Fruit fly (Drosophila melanogaster): ENCODE results near the gene CG6664.

Gene CG6664

DNA sequence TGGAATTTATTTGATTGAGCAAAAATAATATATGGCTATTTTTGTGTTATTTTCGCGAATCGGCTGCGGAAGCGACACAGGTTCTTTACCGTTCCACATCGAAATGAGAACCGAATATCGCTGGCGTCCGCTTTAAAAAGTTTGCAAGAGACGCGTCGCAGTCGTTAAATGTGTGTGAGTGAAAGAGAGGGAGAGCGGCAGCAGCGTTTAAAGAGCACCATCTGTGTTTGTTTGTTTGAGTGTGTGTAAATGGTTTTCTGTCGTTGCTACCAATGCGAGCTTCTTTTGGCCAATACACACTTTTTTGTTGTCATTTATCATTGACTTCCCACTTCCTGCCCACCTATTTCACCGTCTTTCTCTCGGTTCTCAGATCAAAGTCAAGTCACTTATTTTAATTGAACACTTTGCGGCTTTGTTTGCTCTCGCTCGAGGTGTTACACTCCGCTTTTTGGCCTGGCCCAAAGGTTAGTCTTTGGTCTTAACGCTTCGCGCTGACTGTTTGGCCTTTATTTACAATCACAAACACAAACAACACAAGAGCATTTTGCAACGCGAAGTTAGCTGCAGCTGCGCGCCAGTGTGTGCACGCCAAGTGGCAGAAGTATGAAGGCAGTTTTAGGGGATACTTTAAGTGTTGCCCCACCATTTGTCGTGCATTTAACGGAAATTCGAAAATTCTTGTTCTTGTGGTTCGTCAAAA is 3.8 kb downstream of the CG6664 start, which contains the start of gene CG3764 (continued):
- TF ChIP-seq bsh (GFP tag; optimal IDR thresholded peaks at IDR 0.05), result peak; percentile 24 to 69
- TF ChIP-seq amos (GFP tag; IDR thresholded peaks at IDR 0.05; ENCODE audit: partially characterized antibody), result peak; percentile 45; the same call in 1 of the 2 replicates
- TF ChIP-seq B-H2 (GFP tag; optimal IDR thresholded peaks at IDR 0.05), result peak; percentile 86
- peak; percentile 90 for TF ChIP-seq CG4328 (GFP tag; optimal IDR thresholded peaks at IDR 0.05)
- TF ChIP-seq CG1602 (GFP tag; optimal IDR thresholded peaks at IDR 0.05), result peak; percentile 30
- no peak for TF ChIP-seq Ravus (GFP tag; IDR thresholded peaks at IDR 0.05)

dm6 chr3L:17011351-17012016 is 4.5 kb downstream of the CG6664 start:
- peak; percentile 19 for TF ChIP-seq sd (tag; optimal IDR thresholded peaks at IDR 0.05)
- peak; percentile 65 for TF ChIP-seq CG1832 (GFP tag; optimal IDR thresholded peaks at IDR 0.05)
- TF ChIP-seq Aef1 (GFP tag; IDR thresholded peaks at IDR 0.05), result 0 out of 3 replicates have a peak, but pooled peaks have one; percentile 9
- TF ChIP-seq Adf1 (GFP tag; IDR thresholded peaks at IDR 0.05), result peak; percentile 92
- TF ChIP-seq Med (GFP tag), result peak; percentile 55
- TF ChIP-seq CG34224 (GFP tag; IDR thresholded peaks at IDR 0.05; ENCODE audit: partially characterized antibody), result no peak; the same call in 2 of the 3 replicates
- TF ChIP-seq Blimp-1 (GFP tag; optimal IDR thresholded peaks at IDR 0.05), result peak; percentile 79
- TF ChIP-seq z (GFP tag; IDR thresholded peaks at IDR 0.05), result 0 out of 3 replicates have a peak, but pooled peaks have one; percentile 35
- TF ChIP-seq CG8478 (optimal IDR thresholded peaks at IDR 0.05), result peak; percentile 30
- TF ChIP-seq dan (GFP tag; IDR thresholded peaks at IDR 0.05), result no peak
- TF ChIP-seq nom (GFP tag; optimal IDR thresholded peaks at IDR 0.05), result no peak
- 0 out of 3 replicates have a peak, but pooled peaks have one; percentile 19 for TF ChIP-seq ci (GFP tag; IDR thresholded peaks at IDR 0.05)
- TF ChIP-seq row (GFP tag; IDR thresholded peaks at IDR 0.05), result 0 out of 3 replicates have a peak, but pooled peaks have one; percentile 12
- no peak for TF ChIP-seq CG2889 (GFP tag; IDR thresholded peaks at IDR 0.05)
- TF ChIP-seq ash1 (GFP tag; optimal IDR thresholded peaks at IDR 0.05), result no peak
- 0 out of 2 replicates have a peak, but pooled peaks have one; percentile 11 for TF ChIP-seq CG1024 (GFP tag; IDR thresholded peaks at IDR 0.05)
- TF ChIP-seq CG10321 (GFP tag; IDR thresholded peaks at IDR 0.05), result peak; percentile 76
- TF ChIP-seq Jarid2 (GFP tag; optimal IDR thresholded peaks at IDR 0.05), result peak; percentile 48
- TF ChIP-seq repo (GFP tag; optimal IDR thresholded peaks at IDR 0.05), result no peak
- peak; percentile 90 for TF ChIP-seq CG4360 (GFP tag; IDR thresholded peaks at IDR 0.05)
- peak; percentile 62; the same call in 1 of the 3 replicates for TF ChIP-seq sr (GFP tag; IDR thresholded peaks at IDR 0.05)

DNA sequence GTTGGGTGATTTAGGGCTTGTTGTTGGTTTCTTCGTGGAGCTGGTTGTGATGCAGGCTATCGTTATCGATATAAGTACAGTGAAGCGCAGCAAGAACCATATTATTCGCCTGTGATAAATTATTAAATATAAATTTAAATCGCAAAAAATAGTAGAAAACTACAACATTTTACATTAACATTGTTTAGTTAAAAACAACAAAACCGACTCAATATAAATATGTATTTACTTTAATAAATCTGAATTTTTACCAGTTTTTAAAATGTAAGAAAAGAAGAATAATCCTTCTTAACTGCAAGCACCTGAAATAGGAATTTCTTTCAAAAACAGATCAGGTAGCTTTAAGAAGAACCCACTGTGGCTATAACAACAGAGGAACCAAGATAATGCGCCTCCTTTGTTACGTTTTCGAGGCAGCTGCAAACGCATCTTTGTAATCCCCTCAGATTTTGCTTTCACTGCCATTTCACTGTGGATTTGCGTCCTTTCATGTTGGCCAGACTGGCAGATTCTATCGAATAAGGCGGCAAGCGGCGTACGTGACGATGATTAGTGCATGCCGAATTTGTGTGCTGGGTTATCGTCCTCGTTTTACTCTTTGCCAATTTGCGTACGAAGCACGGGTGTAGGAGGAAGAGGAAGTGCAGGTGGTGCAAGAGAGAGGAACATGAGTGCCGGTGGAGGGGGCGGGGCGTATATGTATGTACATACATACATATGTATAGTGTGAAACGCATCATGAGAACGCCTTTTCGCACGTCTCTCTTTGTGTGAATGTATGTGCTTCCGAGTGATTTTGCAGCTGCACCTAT is 5.3 kb downstream of the CG6664 start:
- TF ChIP-seq Rx (GFP tag; IDR thresholded peaks at IDR 0.05), result no peak
- no peak for TF ChIP-seq CG10321 (GFP tag; IDR thresholded peaks at IDR 0.05)
- no peak for TF ChIP-seq Oli (tag; optimal IDR thresholded peaks at IDR 0.05)
- no peak for TF ChIP-seq gro (GFP tag; optimal IDR thresholded peaks at IDR 0.05)
- TF ChIP-seq CG6854 (GFP tag; optimal IDR thresholded peaks at IDR 0.05), result no peak
- no peak for TF ChIP-seq Rfx (GFP tag; IDR thresholded peaks at IDR 0.05)
- TF ChIP-seq CG12942 (GFP tag; optimal IDR thresholded peaks at IDR 0.05), result no peak
- no peak for TF ChIP-seq sna (GFP tag; IDR thresholded peaks at IDR 0.05; ENCODE audit: partially characterized antibody)
- no peak for TF ChIP-seq ind (GFP tag; optimal IDR thresholded peaks at IDR 0.05)
- 0 out of 2 replicates have a peak, but pooled peaks have one; percentile 0 for TF ChIP-seq gsb (GFP tag; IDR thresholded peaks at IDR 0.05)
- no peak for TF ChIP-seq vfl (GFP tag; optimal IDR thresholded peaks at IDR 0.05)
- no peak for TF ChIP-seq chinmo (GFP tag; IDR thresholded peaks at IDR 0.05; ENCODE audit: partially characterized antibody)
- TF ChIP-seq sr (GFP tag; IDR thresholded peaks at IDR 0.05), result 0 out of 3 replicates have a peak, but pooled peaks have one; percentile 26
- no peak for TF ChIP-seq Ets97D (GFP tag; optimal IDR thresholded peaks at IDR 0.05)
- TF ChIP-seq sens (GFP tag), result no peak
- peak; percentile 8; the same call in 1 of the 2 replicates for TF ChIP-seq sisA (GFP tag; IDR thresholded peaks at IDR 0.05)
- peak; percentile 26 for TF ChIP-seq CG11504 (tag; optimal IDR thresholded peaks at IDR 0.05)
- TF ChIP-seq p53 (GFP tag; optimal IDR thresholded peaks at IDR 0.05), result no peak
- no peak for TF ChIP-seq grn (GFP tag; optimal IDR thresholded peaks at IDR 0.05)
- 0 out of 2 replicates have a peak, but pooled peaks have one; percentile 25 for TF ChIP-seq Bgb (GFP tag; IDR thresholded peaks at IDR 0.05; ENCODE audit: partially characterized antibody)
